Fruit fly (Drosophila melanogaster) whole organism, embryonic: Measurements from ENCODE around the gene Prp18.

Experiments used
- ATbp ChIP-seq: fragments of 200-800 bp; sonication (Bioruptor generic); optimal IDR thresholded peaks from 2 replicates; lab custom pipeline; 2017; ENCODE audit warnings: missing biosample characterization, mild to moderate bottlenecking, missing genetic modification characterization, missing genetic modification reagents
- CG10565 ChIP-seq: fragments of 200-800 bp; sonication (Bioruptor generic); optimal IDR thresholded peaks from 3 replicates; lab custom pipeline; 2016; ENCODE audit warnings: missing biosample characterization, mild to moderate bottlenecking, missing genetic modification characterization
- CG11560 ChIP-seq: fragments of 200-800 bp; sonication (Bioruptor generic); IDR thresholded peaks from 3 replicates; pipeline ENCODE4 v1.3.6; 2022; ENCODE audit warnings: missing biosample characterization, missing genetic modification characterization
- CG12769 ChIP-seq: fragments of 200-800 bp; sonication (Bioruptor generic); optimal IDR thresholded peaks from 2 replicates; lab custom pipeline; 2019; ENCODE audit warnings: missing biosample characterization, mild to moderate bottlenecking, missing genetic modification characterization, moderate library complexity
- CG14710 ChIP-seq: fragments of 200-800 bp; sonication (Bioruptor generic); optimal IDR thresholded peaks from 3 replicates; lab custom pipeline; 2019; ENCODE audit warnings: missing biosample characterization, mild to moderate bottlenecking, missing genetic modification characterization, moderate library complexity
- CG14860 ChIP-seq: fragments of 200-800 bp; sonication (Bioruptor generic); IDR thresholded peaks from 3 replicates; pipeline ENCODE4 v1.3.6; 2022; ENCODE audit warnings: missing biosample characterization, missing genetic modification characterization; ENCODE audit not compliant: partially characterized antibody
- CG17328 ChIP-seq: fragments of 200-800 bp; sonication (Bioruptor generic); IDR thresholded peaks from 2 replicates; pipeline ENCODE4 v1.3.6; 2022; ENCODE audit warnings: missing biosample characterization, missing genetic modification characterization
- CG18764 ChIP-seq: fragments of 200-800 bp; sonication (Bioruptor generic); optimal IDR thresholded peaks from 3 replicates; lab custom pipeline; 2016; ENCODE audit warnings: missing biosample characterization, missing genetic modification characterization
- CG30020 ChIP-seq: fragments of 200-800 bp; optimal IDR thresholded peaks from 2 replicates; lab custom pipeline; 2019; ENCODE audit warnings: missing biosample characterization, mild to moderate bottlenecking, missing genetic modification characterization, moderate library complexity
- CG4328 ChIP-seq: fragments of 200-800 bp; sonication (Bioruptor generic); optimal IDR thresholded peaks from 3 replicates; lab custom pipeline; 2017; ENCODE audit warnings: missing biosample characterization, missing genetic modification reagents, missing genetic modification characterization
- CG6683 ChIP-seq: fragments of 200-800 bp; sonication (Bioruptor generic); optimal IDR thresholded peaks from 2 replicates; lab custom pipeline; 2017; ENCODE audit warnings: missing biosample characterization, mild to moderate bottlenecking, missing genetic modification characterization, missing genetic modification reagents
- CG6689 ChIP-seq: fragments of 200-800 bp; sonication (Bioruptor generic); IDR thresholded peaks from 2 replicates; pipeline ENCODE4 v1.3.6; 2022; ENCODE audit warnings: missing biosample characterization, missing genetic modification characterization
- CG9876 ChIP-seq: fragments of 200-800 bp; sonication (Bioruptor generic); optimal IDR thresholded peaks from 2 replicates; lab custom pipeline; 2016; ENCODE audit warnings: missing biosample characterization, missing genetic modification characterization
- CG9932 ChIP-seq: fragments of 200-800 bp; sonication (Bioruptor generic); IDR thresholded peaks from 2 replicates; pipeline ENCODE4 v1.3.6; 2022; ENCODE audit warnings: missing biosample characterization, missing genetic modification characterization
- CoRest ChIP-seq: fragments of 200-800 bp; sonication (Bioruptor generic); optimal IDR thresholded peaks from 3 replicates; lab custom pipeline; 2018; ENCODE audit warnings: missing biosample characterization, mild to moderate bottlenecking, missing genetic modification characterization, moderate library complexity
- D19A ChIP-seq: fragments of 200-800 bp; optimal IDR thresholded peaks from 3 replicates; lab custom pipeline; 2019; ENCODE audit warnings: missing biosample characterization, mild to moderate bottlenecking, missing genetic modification characterization, moderate library complexity
- Deaf1 ChIP-seq: fragments of 200-800 bp; optimal IDR thresholded peaks from 3 replicates; lab custom pipeline; 2019; ENCODE audit warnings: missing biosample characterization, mild to moderate bottlenecking, missing genetic modification characterization, moderate library complexity
- Hmr ChIP-seq: fragments of 200-800 bp; sonication (Bioruptor generic); optimal IDR thresholded peaks from 3 replicates; lab custom pipeline; 2017; ENCODE audit warnings: mild to moderate bottlenecking, missing biosample characterization, missing genetic modification reagents, missing genetic modification characterization
- NC2α ChIP-seq: fragments of 200-800 bp; sonication (Bioruptor generic); optimal IDR thresholded peaks from 2 replicates; lab custom pipeline; 2016; ENCODE audit warnings: missing biosample characterization, missing genetic modification characterization
- Neu2 ChIP-seq: fragments of 200-800 bp; sonication (Bioruptor generic); optimal IDR thresholded peaks from 3 replicates; lab custom pipeline; 2016; ENCODE audit warnings: missing biosample characterization, missing genetic modification characterization, borderline replicate concordance
- Optix ChIP-seq: fragments of 200-800 bp; sonication (Bioruptor generic); IDR thresholded peaks from 3 replicates; pipeline ENCODE4 v1.3.6; 2022; ENCODE audit warnings: missing biosample characterization, missing genetic modification characterization
- PHDP ChIP-seq: fragments of 200-800 bp; sonication (Bioruptor generic); optimal IDR thresholded peaks from 3 replicates; lab custom pipeline; 2018; ENCODE audit warnings: missing biosample characterization, mild to moderate bottlenecking, missing genetic modification characterization, moderate library complexity
- Scr ChIP-seq: fragments of 200-800 bp; sonication (Bioruptor generic); IDR thresholded peaks from 2 replicates; pipeline ENCODE4 v1.3.6; 2022; ENCODE audit warnings: missing biosample characterization, missing genetic modification characterization; ENCODE audit not compliant: partially characterized antibody
- Six4 ChIP-seq: fragments of 200-800 bp; sonication (Bioruptor generic); optimal IDR thresholded peaks from 2 replicates; lab custom pipeline; 2016; ENCODE audit warnings: missing biosample characterization, missing genetic modification characterization
- Sox102F ChIP-seq: fragments of 200-800 bp; sonication (Bioruptor generic); optimal IDR thresholded peaks from 2 replicates; lab custom pipeline; 2018; ENCODE audit warnings: missing biosample characterization, mild to moderate bottlenecking, missing genetic modification characterization, moderate library complexity
- Spps ChIP-seq: fragments of 200-800 bp; sonication (Bioruptor generic); optimal IDR thresholded peaks from 2 replicates; lab custom pipeline; 2018; ENCODE audit warnings: missing biosample characterization, mild to moderate bottlenecking, missing genetic modification characterization
- Usf ChIP-seq: fragments of 200-800 bp; sonication (Bioruptor generic); optimal IDR thresholded peaks from 2 replicates; lab custom pipeline; 2017; ENCODE audit warnings: missing genotype, missing biosample characterization, missing genetic modification characterization
- al ChIP-seq: fragments of 200-800 bp; sonication (Bioruptor generic); IDR thresholded peaks from 2 replicates; pipeline ENCODE4 v1.3.6; 2022; ENCODE audit warnings: missing biosample characterization, missing genetic modification characterization
- ara ChIP-seq: fragments of 200-800 bp; sonication (Bioruptor generic); IDR thresholded peaks from 2 replicates; pipeline ENCODE4 v1.3.6; 2022; ENCODE audit warnings: missing biosample characterization, missing genetic modification characterization
- bsh ChIP-seq, 2 experiments: fragments of 200-800 bp; sonication (Bioruptor generic); optimal IDR thresholded peaks; 2 replicates each; lab custom pipeline; 2017 to 2018; ENCODE audit warnings: mild to moderate bottlenecking in 2 of 2, missing biosample characterization in 2 of 2, missing genetic modification characterization in 2 of 2, moderate library complexity in 1 of 2
- croc ChIP-seq: fragments of 200-800 bp; sonication (Bioruptor generic); conservative IDR thresholded peaks from 3 replicates; pipeline ENCODE4 v1.3.6; 2022; ENCODE audit warnings: missing biosample characterization, missing genetic modification characterization
- cwo ChIP-seq: fragments of 200-800 bp; sonication (Bioruptor generic); optimal IDR thresholded peaks from 3 replicates; lab custom pipeline; 2017; ENCODE audit warnings: missing biosample characterization, missing genetic modification characterization, mild to moderate bottlenecking, moderate library complexity, missing genetic modification reagents
- fd96Cb ChIP-seq: fragments of 200-800 bp; sonication (Bioruptor generic); optimal IDR thresholded peaks from 2 replicates; lab custom pipeline; 2018; ENCODE audit warnings: missing biosample characterization, mild to moderate bottlenecking, missing genetic modification characterization, moderate library complexity
- gcm2 ChIP-seq: fragments of 200-800 bp; sonication (Bioruptor generic); optimal IDR thresholded peaks from 2 replicates; lab custom pipeline; 2016; ENCODE audit warnings: missing biosample characterization, missing genetic modification characterization
- gro ChIP-seq: fragments of 200-800 bp; sonication (Bioruptor generic); optimal IDR thresholded peaks from 2 replicates; lab custom pipeline; 2016; ENCODE audit warnings: missing biosample characterization, missing genetic modification characterization
- insv ChIP-seq, 2 experiments: fragments of 200-800 bp; sonication (Bioruptor generic); optimal IDR thresholded peaks; 3 replicates each; lab custom pipeline; 2016 to 2018; ENCODE audit warnings: missing biosample characterization in 2 of 2, missing genetic modification characterization in 2 of 2
- kni ChIP-seq: fragments of 200-800 bp; sonication (Bioruptor generic); optimal IDR thresholded peaks from 3 replicates; lab custom pipeline; 2017; ENCODE audit warnings: mild to moderate bottlenecking, missing biosample characterization, missing genetic modification reagents, missing genetic modification characterization
- nerfin-1 ChIP-seq: fragments of 200-800 bp; sonication (Bioruptor generic); optimal IDR thresholded peaks from 3 replicates; lab custom pipeline; 2019; ENCODE audit warnings: missing biosample characterization, mild to moderate bottlenecking, missing genetic modification characterization, moderate library complexity
- scrt ChIP-seq: fragments of 200-800 bp; sonication (Bioruptor generic); optimal IDR thresholded peaks from 2 replicates; lab custom pipeline; 2018; ENCODE audit warnings: missing biosample characterization, mild to moderate bottlenecking, missing genetic modification characterization, moderate library complexity
- vvl ChIP-seq: fragments of 200-800 bp; sonication (Bioruptor generic); IDR thresholded peaks from 2 replicates; pipeline ENCODE4 v1.3.6; 2022; ENCODE audit warnings: missing biosample characterization, missing genetic modification characterization
- wdn ChIP-seq: fragments of 200-800 bp; sonication (Bioruptor generic); IDR thresholded peaks from 2 replicates; pipeline ENCODE4 v1.3.6; 2022; ENCODE audit warnings: missing biosample characterization, missing genetic modification characterization

The Prp18 gene

dm6 chr3R:19031210-19031609 is at the start of gene Prp18, which contains the start of gene CG6013 (continued):
- TF ChIP-seq CG6689 (GFP tag; lab: Robert Waterston, UW) (peak; percentile 32; the same call in 1 of the 2 replicates), CG12769 (tag; lab: Kevin White, UChicago) (peak; percentile 3), CG11560 (tag; lab: Robert Waterston, UW) (no peak), scrt (GFP tag; lab: Kevin White, UChicago) (peak; percentile 15), Optix (GFP tag; lab: Robert Waterston, UW) (no peak), ara (no peak), vvl (GFP tag; lab: Robert Waterston, UW) (peak; percentile 32; the same call in 1 of the 2 replicates), ATbp (GFP tag; lab: Kevin White, UChicago) (no peak), CG9876 (GFP tag; lab: Kevin White, UChicago) (no peak), Usf (no peak), kni (GFP tag; lab: Kevin White, UChicago) (no peak), fd96Cb (tag; lab: Kevin White, UChicago) (peak; percentile 54), Sox102F (GFP tag; lab: Kevin White, UChicago) (peak; percentile 69), D19A (tag; lab: Kevin White, UChicago) (peak; percentile 60), insv (GFP tag; optimal IDR thresholded peaks at IDR 0.05; lab: Kevin White, UChicago) (no peak), nerfin-1 (tag; lab: Kevin White, UChicago) (peak; percentile 66), Deaf1 (peak; percentile 38), PHDP (tag; lab: Kevin White, UChicago) (peak; percentile 78), CoRest (peak; percentile 79), CG14710 (tag; lab: Kevin White, UChicago) (peak; percentile 83), CG4328 (GFP tag; lab: Kevin White, UChicago) (peak; percentile 58), CG17328 (no peak), cwo (peak; percentile 14), CG10565 (no peak), CG9932 (GFP tag; lab: Robert Waterston, UW) (peak; percentile 67), CG6683 (GFP tag; lab: Kevin White, UChicago) (peak; percentile 15)
- TF ChIP-seq, all 482 proteins: peak for 158

- TF ChIP-seq CG18764 (GFP tag; lab: Kevin White, UChicago): no peak
- TF ChIP-seq bsh (GFP tag; optimal IDR thresholded peaks at IDR 0.05; lab: Kevin White, UChicago): peak in 1 of 2 experiments; percentile 14
- no peak for TF ChIP-seq Spps (tag; lab: Kevin White, UChicago)
Observed at dm6 chr3R:19079140-19079539, 48.1 kb upstream of the Prp18 start.

- TF ChIP-seq gcm2 (GFP tag; lab: Kevin White, UChicago): no peak
- no peak for TF ChIP-seq al (GFP tag; lab: Robert Waterston, UW)
- TF ChIP-seq Hmr (GFP tag; lab: Kevin White, UChicago): no peak
- TF ChIP-seq CG14860 (GFP tag; lab: Robert Waterston, UW): no peak
- no peak for TF ChIP-seq bsh (GFP tag; optimal IDR thresholded peaks at IDR 0.05; lab: Kevin White, UChicago)
- TF ChIP-seq croc: no peak
- no peak for TF ChIP-seq Scr (GFP tag; lab: Robert Waterston, UW)
- TF ChIP-seq CG30020: no peak
- TF ChIP-seq Neu2 (GFP tag; lab: Kevin White, UChicago): no peak
- TF ChIP-seq gro (GFP tag; lab: Kevin White, UChicago): no peak
- no peak for TF ChIP-seq wdn (GFP tag; lab: Robert Waterston, UW)
- TF ChIP-seq Six4 (GFP tag; lab: Kevin White, UChicago): no peak
- TF ChIP-seq NC2α: no peak
Observed at dm6 chr3R:19077856-19078255, 46.8 kb upstream of the Prp18 start.
